Fruit fly (Drosophila melanogaster) whole organism, adult: Measurements from ENCODE around the gene CG6664.
A peak's percentile ranks its signal among the peaks of the same experiment; 100 is the strongest.

Source experiments
- CG14711 ChIP-seq: fragments of 200-800 bp; sonication (Bioruptor generic); optimal IDR thresholded peaks from 2 replicates; lab custom pipeline; 2018; ENCODE audit warnings: missing biosample characterization, mild to moderate bottlenecking, missing genetic modification characterization, moderate library complexity
- kay ChIP-seq: fragments of 200-800 bp; sonication (Bioruptor generic); peaks from one replicate; lab custom pipeline; 2016; ENCODE audit warnings: missing biosample characterization, missing genetic modification characterization, borderline replicate concordance
- tj ChIP-seq: fragments of 200-800 bp; sonication (Bioruptor generic); optimal IDR thresholded peaks from 3 replicates; lab custom pipeline; 2017; ENCODE audit warnings: missing biosample characterization, mild to moderate bottlenecking, missing genetic modification characterization, moderate library complexity

dm6 chr3L:17008911-17009364 is 7.0 kb downstream of the CG6664 start:
- TF ChIP-seq tj (peak; percentile 12), CG14711 (tag; lab: Kevin White, UChicago) (no peak), kay (GFP tag; lab: Kevin White, UChicago) (peak; percentile 63)
